Worm (Caenorhabditis elegans) whole organism, L1 larva: ENCODE data around the gene trpp-12.

Source experiments
- dpl-1 ChIP-seq, 3 experiments: fragments of 150-350 bp in 2 of 3; sonication (generic microtip) in 1 of 3; optimal IDR thresholded peaks; 2 replicates each; lab custom pipeline; 2014 to 2017; ENCODE audit warnings: missing biosample characterization in 3 of 3, missing genetic modification characterization in 3 of 3, missing genetic modification reagents in 3 of 3
- hpl-2 ChIP-seq: fragments of 150-350 bp; optimal IDR thresholded peaks from 2 replicates; lab custom pipeline; 2014; ENCODE audit warnings: missing biosample characterization, missing genetic modification reagents, missing genetic modification characterization
- nhr-12 ChIP-seq: sonication (generic microtip); optimal IDR thresholded peaks from 2 replicates; lab custom pipeline; 2017; ENCODE audit warnings: missing biosample characterization, missing genetic modification characterization
- nhr-237 ChIP-seq: fragments of 150-350 bp; optimal IDR thresholded peaks from 2 replicates; lab custom pipeline; 2014; ENCODE audit warnings: missing biosample characterization, missing genetic modification characterization
- nhr-77 ChIP-seq: fragments of 150-350 bp; optimal IDR thresholded peaks from 2 replicates; lab custom pipeline; 2014; ENCODE audit warnings: missing biosample characterization, missing genetic modification characterization
- nhr-90 ChIP-seq: sonication (generic microtip); optimal IDR thresholded peaks from 2 replicates; lab custom pipeline; 2016; ENCODE audit warnings: mild to moderate bottlenecking, missing genetic modification characterization, missing compliant biosample characterization; ENCODE audit not compliant: poor library complexity
- pag-3 ChIP-seq: sonication (generic microtip); optimal IDR thresholded peaks from 2 replicates; lab custom pipeline; 2017; ENCODE audit warnings: missing genetic modification characterization, mild to moderate bottlenecking, missing compliant biosample characterization, antibody characterized with exemption, borderline replicate concordance; ENCODE audit not compliant: insufficient read depth
- sup-37 ChIP-seq: fragments of 200-800 bp; sonication (Bioruptor generic); optimal IDR thresholded peaks from 2 replicates; lab custom pipeline; 2018; ENCODE audit warnings: mild to moderate bottlenecking, missing genetic modification characterization, missing compliant biosample characterization
- unc-62 ChIP-seq: fragments of 150-350 bp; optimal IDR thresholded peaks from 2 replicates; lab custom pipeline; 2014; ENCODE audit warnings: missing biosample characterization, missing genetic modification reagents, missing genetic modification characterization

DNA sequence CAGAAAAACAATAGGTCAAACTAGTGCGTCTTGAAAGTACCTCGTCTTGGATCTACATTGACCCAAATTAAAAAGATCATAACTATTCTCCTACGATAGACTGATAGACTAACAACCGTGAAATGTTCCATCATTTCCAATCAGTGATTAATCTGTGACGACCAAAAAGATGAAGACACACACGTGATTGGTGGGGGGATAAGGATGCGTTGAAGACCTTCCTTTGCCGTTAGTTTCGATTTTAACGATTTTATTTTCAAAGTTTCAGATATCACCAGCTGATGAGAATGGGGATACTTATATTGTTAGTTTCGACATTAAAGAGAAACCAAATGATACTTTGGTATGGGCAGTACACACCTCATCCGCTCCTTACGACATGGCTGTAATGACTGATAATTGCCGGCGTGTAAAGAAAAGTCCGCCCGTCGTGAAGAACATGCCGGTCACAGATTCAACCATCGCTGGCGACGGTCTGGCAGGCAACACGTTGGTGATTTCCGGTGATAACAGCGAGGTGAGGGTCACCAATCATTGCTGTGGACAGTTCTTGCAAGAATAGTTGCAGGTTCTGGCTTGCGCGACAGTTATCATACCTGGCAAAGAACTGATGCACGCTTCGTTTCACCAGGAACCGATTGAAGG, 22.4 kb upstream of the trpp-12 start:
- TF ChIP-seq nhr-237 (no peak), nhr-77 (tag; lab: Kevin White, UChicago) (no peak), nhr-90 (tag; lab: Kevin White, UChicago) (no peak), nhr-12 (tag; lab: Kevin White, UChicago) (no peak), sup-37 (GFP tag; lab: Kevin White, UChicago) (no peak), dpl-1 (GFP tag; optimal IDR thresholded peaks at IDR 0.05; lab: Kevin White, UChicago) (no peak), hpl-2 (no peak), unc-62 (GFP tag; lab: Kevin White, UChicago) (no peak), pag-3 (tag; lab: Kevin White, UChicago) (no peak)
